Worm (Caenorhabditis elegans): Measurements from ENCODE around the gene Y54G2A.73.

DNA sequence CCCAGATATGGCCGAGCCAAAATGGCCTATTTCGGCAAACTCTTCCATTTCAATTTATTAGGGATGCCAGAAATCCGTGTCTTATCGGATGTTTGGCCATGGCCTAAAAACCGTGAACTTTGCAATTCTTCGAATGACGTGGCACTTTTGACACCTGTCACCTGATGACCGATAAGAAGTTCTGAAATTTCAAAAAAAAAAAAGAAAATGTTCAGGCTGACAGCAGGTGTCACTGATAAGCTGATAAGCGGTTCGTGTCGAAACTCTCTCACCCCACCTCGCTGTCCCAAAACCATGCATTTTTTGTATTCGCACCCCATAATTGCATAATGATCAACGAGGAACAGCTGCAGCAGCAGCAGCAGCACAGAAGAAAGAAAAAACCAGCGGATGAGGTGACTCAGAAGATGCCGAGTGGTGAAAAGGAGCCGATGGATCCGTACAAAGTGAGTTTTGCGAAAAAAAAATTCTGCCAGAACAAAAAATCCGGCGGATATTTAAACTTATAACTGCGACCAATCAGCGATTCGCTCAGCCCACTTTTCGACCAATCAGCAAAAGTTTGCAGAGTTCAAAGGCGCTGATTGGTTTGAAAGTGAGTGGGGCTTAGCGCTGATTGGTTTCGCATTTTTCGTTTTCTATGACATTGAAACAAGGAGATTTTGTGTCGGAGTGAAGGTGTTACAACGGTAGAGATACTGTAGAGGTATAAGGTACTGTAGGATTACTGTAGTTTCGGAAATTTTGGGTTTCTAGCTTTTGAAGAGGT is 3.9 kb upstream of the Y54G2A.73 start, which contains the start of the genes Y54G2A.28 and vrp-1:
- TF ChIP-seq sox-4 (tag; optimal IDR thresholded peaks at IDR 0.05) (no peak), nhr-232 (tag; optimal IDR thresholded peaks at IDR 0.05) (no peak), syd-9 (tag; optimal IDR thresholded peaks at IDR 0.05) (no peak), K09A11.1 (tag; optimal IDR thresholded peaks at IDR 0.05; ENCODE audit: insufficient read depth) (no peak), sdc-2 (tag; optimal IDR thresholded peaks at IDR 0.05) (no peak), pha-2 (tag; optimal IDR thresholded peaks at IDR 0.05) (no peak)
